Worm (Caenorhabditis elegans) whole organism, young adult: ENCODE results near the gene F22E5.8.

Experiments used
- C06A6.2 ChIP-seq: fragments of 200-800 bp; sonication (Bioruptor generic); conservative IDR thresholded peaks from 2 replicates; pipeline ENCODE4 v1.3.6; 2022; ENCODE audit warnings: missing genetic modification characterization, missing compliant biosample characterization
- F10E7.11 ChIP-seq: sonication (generic microtip); optimal IDR thresholded peaks from 2 replicates; lab custom pipeline; 2017; ENCODE audit warnings: mild to moderate bottlenecking, missing genetic modification characterization, moderate library complexity, missing compliant biosample characterization
- Y67H2A.10 ChIP-seq: fragments of 200-800 bp; sonication (Bioruptor generic); conservative IDR thresholded peaks from 2 replicates; pipeline ENCODE4 v1.3.6; 2022; ENCODE audit warnings: missing genetic modification reagents, missing genetic modification characterization, missing compliant biosample characterization
- dpff-1 ChIP-seq: sonication (generic microtip); optimal IDR thresholded peaks from 2 replicates; lab custom pipeline; 2017; ENCODE audit warnings: mild to moderate bottlenecking, missing genetic modification characterization, missing compliant biosample characterization
- ets-4 ChIP-seq: fragments of 200-800 bp; sonication (Bioruptor generic); optimal IDR thresholded peaks from 2 replicates; lab custom pipeline; 2018; ENCODE audit warnings: mild to moderate bottlenecking, missing genetic modification characterization, missing compliant biosample characterization
- him-1 ChIP-seq: sonication (generic microtip); optimal IDR thresholded peaks from 2 replicates; lab custom pipeline; 2016; ENCODE audit warnings: missing genotype, missing genetic modification reagents, missing genetic modification characterization, missing compliant biosample characterization
- mes-4 ChIP-seq: sonication (generic microtip); optimal IDR thresholded peaks from 2 replicates; lab custom pipeline; 2016; ENCODE audit warnings: missing genotype, missing genetic modification characterization, missing compliant biosample characterization
- nfya-1 ChIP-seq: sonication (generic microtip); optimal IDR thresholded peaks from 2 replicates; lab custom pipeline; 2017; ENCODE audit warnings: antibody characterized with exemption, missing compliant biosample characterization, missing genetic modification characterization, borderline replicate concordance; ENCODE audit not compliant: insufficient read depth
- nhr-90 ChIP-seq: sonication (generic microtip); optimal IDR thresholded peaks from 2 replicates; lab custom pipeline; 2016; ENCODE audit warnings: missing genotype, mild to moderate bottlenecking, missing genetic modification characterization, missing compliant biosample characterization
- snpc-4 ChIP-seq, 5 experiments: fragments of 150-350 bp in 1 of 5; sonication (generic microtip) in 4 of 5; optimal IDR thresholded peaks; 2 replicates each; lab custom pipeline; 2014 to 2018; ENCODE audit warnings: missing genetic modification characterization in 5 of 5, missing biosample characterization in 3 of 5, antibody characterized with exemption in 2 of 5, mild to moderate bottlenecking in 2 of 5, missing compliant biosample characterization in 2 of 5, missing genotype in 2 of 5, moderate library complexity in 2 of 5, missing genetic modification reagents in 1 of 5

- TF ChIP-seq C06A6.2 (GFP tag; lab: Robert Waterston, UW), result no peak
- no peak for TF ChIP-seq ets-4 (GFP tag; lab: Kevin White, UChicago)
- no peak for TF ChIP-seq nfya-1 (tag; lab: Kevin White, UChicago)
- no peak for TF ChIP-seq snpc-4 (GFP tag; optimal IDR thresholded peaks at IDR 0.05; lab: Kevin White, UChicago)
- TF ChIP-seq snpc-4 (tag; optimal IDR thresholded peaks at IDR 0.05; lab: Kevin White, UChicago), result no peak
- no peak for TF ChIP-seq nhr-90 (tag; lab: Kevin White, UChicago)
- TF ChIP-seq him-1 (tag; lab: Kevin White, UChicago), result no peak
- no peak for TF ChIP-seq F10E7.11 (tag; lab: Kevin White, UChicago)
- TF ChIP-seq mes-4 (tag; lab: Kevin White, UChicago), result no peak
- no peak for TF ChIP-seq Y67H2A.10 (GFP tag; lab: Robert Waterston, UW)
- no peak for TF ChIP-seq dpff-1 (tag; lab: Kevin White, UChicago)
These were observed 25.8 kb downstream of the F22E5.8 start, which contains the start of gene F22E5.22 for ce11 chrII:2665606-2666005.
